Worm (Caenorhabditis elegans) whole organism, L1 larva: ENCODE measurements around the gene Y46G5A.28.

Source experiments
- hlh-4 ChIP-seq: sonication (generic microtip); optimal IDR thresholded peaks from 2 replicates; lab custom pipeline; 2016; ENCODE audit warnings: mild to moderate bottlenecking, missing genetic modification characterization, missing compliant biosample characterization
- jun-1 ChIP-seq: fragments of 150-350 bp; optimal IDR thresholded peaks from 2 replicates; lab custom pipeline; 2014; ENCODE audit warnings: missing biosample characterization, missing genetic modification reagents, missing genetic modification characterization
- nhr-77 ChIP-seq: fragments of 150-350 bp; optimal IDR thresholded peaks from 2 replicates; lab custom pipeline; 2014; ENCODE audit warnings: missing biosample characterization, missing genetic modification characterization
- unc-98 ChIP-seq: fragments of 200-800 bp; sonication (Bioruptor generic); IDR thresholded peaks from 2 replicates; pipeline ENCODE4 v1.3.6; 2022; ENCODE audit warnings: missing genetic modification characterization, missing compliant biosample characterization
- xbp-1 ChIP-seq: sonication (generic microtip); optimal IDR thresholded peaks from 2 replicates; lab custom pipeline; 2016; ENCODE audit warnings: missing genetic modification characterization, missing compliant biosample characterization

DNA sequence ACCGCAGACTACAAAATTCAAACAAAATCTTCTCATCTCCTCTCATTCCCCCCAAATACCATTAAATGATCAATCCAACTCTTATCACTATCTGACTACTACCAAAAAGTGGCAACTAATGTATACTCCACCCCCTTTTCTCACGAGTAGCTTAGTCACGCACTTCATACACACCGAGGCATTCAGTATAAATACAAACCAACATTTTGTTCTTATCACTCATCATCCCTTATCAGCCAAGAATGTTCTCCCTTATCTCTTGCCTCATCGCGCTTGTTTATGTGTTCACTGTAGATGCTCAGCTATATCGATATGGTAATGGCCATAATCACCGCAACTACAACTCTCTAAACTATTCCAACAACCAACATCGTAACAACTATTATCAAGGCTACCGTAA, 26.8 kb upstream of the Y46G5A.28 start, which contains the start of gene Y46G5A.36:
- TF ChIP-seq nhr-77 (tag; lab: Kevin White, UChicago), result no peak
- TF ChIP-seq jun-1, result no peak
- TF ChIP-seq xbp-1, result no peak
- TF ChIP-seq hlh-4 (tag; lab: Kevin White, UChicago), result no peak
- TF ChIP-seq unc-98 (GFP tag; lab: Robert Waterston, UW), result no peak
